Worm (Caenorhabditis elegans) whole organism, L2 larva: ENCODE measurements around the gene ceh-86.
A peak's percentile ranks its signal among the peaks of the same experiment; 100 is the strongest.

Experiments used
- C34F6.9 ChIP-seq: fragments of 150-350 bp; optimal IDR thresholded peaks from 2 replicates; lab custom pipeline; 2014; ENCODE audit warnings: missing biosample characterization, missing genetic modification characterization
- F13H6.1 ChIP-seq: sonication (generic microtip); optimal IDR thresholded peaks from 2 replicates; lab custom pipeline; 2016; ENCODE audit warnings: missing genetic modification characterization, missing compliant biosample characterization
- R02D3.7 ChIP-seq: fragments of 150-350 bp; optimal IDR thresholded peaks from 2 replicates; lab custom pipeline; 2014; ENCODE audit warnings: missing biosample characterization, missing genetic modification characterization
- Y55F3AM.14 ChIP-seq: fragments of 200-800 bp; sonication (Bioruptor generic); optimal IDR thresholded peaks from 2 replicates; lab custom pipeline; 2018; ENCODE audit warnings: mild to moderate bottlenecking, missing genetic modification characterization, missing compliant biosample characterization
- ZK546.5 ChIP-seq: sonication (generic microtip); optimal IDR thresholded peaks from 2 replicates; lab custom pipeline; 2017; ENCODE audit warnings: missing biosample characterization, missing genetic modification characterization
- alr-1 ChIP-seq: fragments of 150-350 bp; optimal IDR thresholded peaks from 2 replicates; lab custom pipeline; 2014; ENCODE audit warnings: missing biosample characterization, missing genetic modification characterization
- aly-2 ChIP-seq: fragments of 150-350 bp; optimal IDR thresholded peaks from 2 replicates; lab custom pipeline; 2014; ENCODE audit warnings: missing biosample characterization, missing genetic modification characterization
- ama-1 ChIP-seq: fragments of 150-350 bp; optimal IDR thresholded peaks from 2 replicates; lab custom pipeline; 2018; ENCODE audit warnings: inconsistent platforms
- blmp-1 ChIP-seq: sonication (generic microtip); optimal IDR thresholded peaks from 2 replicates; lab custom pipeline; 2017; ENCODE audit warnings: missing genetic modification characterization, mild to moderate bottlenecking, missing compliant biosample characterization, antibody characterized with exemption, moderate library complexity; ENCODE audit not compliant: insufficient read depth
- ceh-16 ChIP-seq: fragments of 150-350 bp; optimal IDR thresholded peaks from 2 replicates; lab custom pipeline; 2014; ENCODE audit warnings: missing biosample characterization, missing genetic modification characterization
- ceh-82 ChIP-seq: fragments of 150-350 bp; optimal IDR thresholded peaks from 2 replicates; lab custom pipeline; 2014; ENCODE audit warnings: missing biosample characterization, missing genetic modification characterization
- crh-2 ChIP-seq: sonication (generic microtip); optimal IDR thresholded peaks from 2 replicates; lab custom pipeline; 2017; ENCODE audit warnings: missing biosample characterization, missing genetic modification characterization
- dmd-4 ChIP-seq: sonication (generic microtip); optimal IDR thresholded peaks from 2 replicates; lab custom pipeline; 2017; ENCODE audit warnings: missing biosample characterization, missing genetic modification characterization
- egl-27 ChIP-seq: sonication (generic microtip); optimal IDR thresholded peaks from 3 replicates; lab custom pipeline; 2017; ENCODE audit warnings: missing biosample characterization, missing genetic modification reagents, missing genetic modification characterization
- elt-1 ChIP-seq: fragments of 150-350 bp; optimal IDR thresholded peaks from 2 replicates; lab custom pipeline; 2014; ENCODE audit warnings: missing biosample characterization, missing genetic modification characterization
- elt-3 ChIP-seq: sonication (generic microtip); optimal IDR thresholded peaks from 2 replicates; lab custom pipeline; 2017; ENCODE audit warnings: missing biosample characterization, missing genetic modification characterization
- fos-1 ChIP-seq: fragments of 150-350 bp; optimal IDR thresholded peaks from 2 replicates; lab custom pipeline; 2014; ENCODE audit warnings: missing biosample characterization, missing genetic modification characterization
- gmeb-1 ChIP-seq: fragments of 150-350 bp; optimal IDR thresholded peaks from 2 replicates; lab custom pipeline; 2014; ENCODE audit warnings: missing biosample characterization, missing genetic modification characterization
- lin-13 ChIP-seq: fragments of 150-350 bp; optimal IDR thresholded peaks from 2 replicates; lab custom pipeline; 2014; ENCODE audit warnings: missing biosample characterization, missing genetic modification reagents, missing genetic modification characterization
- lsy-2 ChIP-seq, 2 experiments: fragments of 150-350 bp in 1 of 2; sonication (generic microtip) in 1 of 2; optimal IDR thresholded peaks; 2 replicates each; lab custom pipeline; 2014 to 2017; ENCODE audit warnings: missing biosample characterization in 2 of 2, missing genetic modification characterization in 2 of 2
- mab-5 ChIP-seq: fragments of 150-350 bp; optimal IDR thresholded peaks from 2 replicates; lab custom pipeline; 2014; ENCODE audit warnings: missing biosample characterization, missing genetic modification characterization
- mdl-1 ChIP-seq, 2 experiments: fragments of 150-350 bp in 1 of 2; sonication (generic microtip) in 1 of 2; optimal IDR thresholded peaks; 2 replicates each; lab custom pipeline; 2017; ENCODE audit warnings: missing biosample characterization in 2 of 2, missing genetic modification characterization in 2 of 2
- nhr-10 ChIP-seq: sonication (generic microtip); optimal IDR thresholded peaks from 2 replicates; lab custom pipeline; 2017; ENCODE audit warnings: missing biosample characterization, missing genetic modification characterization
- nhr-12 ChIP-seq: fragments of 150-350 bp; optimal IDR thresholded peaks from 2 replicates; lab custom pipeline; 2014; ENCODE audit warnings: missing biosample characterization, missing genetic modification characterization
- nhr-129 ChIP-seq: fragments of 150-350 bp; optimal IDR thresholded peaks from 2 replicates; lab custom pipeline; 2014; ENCODE audit warnings: missing biosample characterization, missing genetic modification characterization
- nhr-21 ChIP-seq: fragments of 150-350 bp; optimal IDR thresholded peaks from 2 replicates; lab custom pipeline; 2014; ENCODE audit warnings: missing biosample characterization, missing genetic modification characterization
- nhr-23 ChIP-seq: fragments of 150-350 bp; optimal IDR thresholded peaks from 2 replicates; lab custom pipeline; 2014; ENCODE audit warnings: missing biosample characterization, missing genetic modification reagents, missing genetic modification characterization
- nhr-237 ChIP-seq: fragments of 150-350 bp; optimal IDR thresholded peaks from 2 replicates; lab custom pipeline; 2014; ENCODE audit warnings: missing biosample characterization, missing genetic modification characterization
- nhr-25 ChIP-seq: fragments of 150-350 bp; sonication (generic microtip); optimal IDR thresholded peaks from 3 replicates; lab custom pipeline; 2014; ENCODE audit warnings: missing biosample characterization, missing genetic modification characterization
- nhr-6 ChIP-seq: fragments of 150-350 bp; optimal IDR thresholded peaks from 2 replicates; lab custom pipeline; 2014; ENCODE audit warnings: missing biosample characterization, missing genetic modification characterization
- nhr-77 ChIP-seq: fragments of 150-350 bp; optimal IDR thresholded peaks from 2 replicates; lab custom pipeline; 2014; ENCODE audit warnings: missing biosample characterization, missing genetic modification characterization
- sem-4 ChIP-seq: fragments of 150-350 bp; optimal IDR thresholded peaks from 2 replicates; lab custom pipeline; 2014; ENCODE audit warnings: missing biosample characterization, missing genetic modification reagents, missing genetic modification characterization
- skn-1 ChIP-seq: sonication (generic microtip); optimal IDR thresholded peaks from 2 replicates; lab custom pipeline; 2017; ENCODE audit warnings: missing biosample characterization, missing genetic modification characterization
- sma-3 ChIP-seq: sonication (generic microtip); optimal IDR thresholded peaks from 2 replicates; lab custom pipeline; 2016; ENCODE audit warnings: missing genetic modification reagents, missing genetic modification characterization, missing compliant biosample characterization
- unc-62 ChIP-seq: fragments of 150-350 bp; optimal IDR thresholded peaks from 2 replicates; lab custom pipeline; 2014; ENCODE audit warnings: missing biosample characterization, missing genetic modification reagents, missing genetic modification characterization
- zag-1 ChIP-seq: fragments of 150-350 bp; optimal IDR thresholded peaks from 2 replicates; lab custom pipeline; 2014; ENCODE audit warnings: missing biosample characterization, missing genetic modification characterization
- ztf-1 ChIP-seq: fragments of 200-800 bp; sonication (Bioruptor generic); conservative IDR thresholded peaks from 2 replicates; pipeline ENCODE4 v1.3.6; 2022; ENCODE audit warnings: missing genetic modification characterization, missing compliant biosample characterization
- ztf-11 ChIP-seq: sonication (generic microtip); optimal IDR thresholded peaks from 2 replicates; lab custom pipeline; 2017; ENCODE audit warnings: missing biosample characterization, missing genetic modification characterization
- ztf-4 ChIP-seq: fragments of 150-350 bp; optimal IDR thresholded peaks from 2 replicates; lab custom pipeline; 2014; ENCODE audit warnings: missing biosample characterization, missing genetic modification characterization

Gene ceh-86

DNA sequence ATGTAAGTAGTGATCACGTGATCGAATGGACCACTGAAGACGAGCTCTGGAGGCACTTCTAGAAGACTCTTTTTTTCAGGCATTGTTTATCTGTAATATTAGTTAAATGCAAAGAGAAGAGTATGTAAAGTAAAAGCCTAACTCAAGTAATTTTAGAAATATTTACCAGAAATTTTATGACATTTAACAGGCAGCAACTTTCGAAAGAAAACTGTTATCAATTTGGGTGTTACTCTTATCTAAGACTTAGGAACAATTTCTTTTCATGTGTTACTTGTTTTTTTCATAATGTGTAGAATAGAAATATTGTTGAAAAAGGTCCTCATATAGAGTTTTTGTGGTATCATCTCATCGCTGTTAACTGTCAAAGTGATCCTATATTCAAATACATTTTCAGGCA is 14.0 kb downstream of the ceh-86 start, which contains the start of the genes F42G2.5 and F42G2.7:
F42G2.5 (minus strand) TSS at position 101 of the 400 bp plus-strand sequence.
F42G2.7 (plus strand) TSS at position 270 of the 400 bp plus-strand sequence.
- TF ChIP-seq elt-1 (tag; lab: Kevin White, UChicago), result no peak
- TF ChIP-seq fos-1 (tag; lab: Kevin White, UChicago), result peak; percentile 32
- peak; percentile 5 for TF ChIP-seq gmeb-1 (tag; lab: Kevin White, UChicago)
- TF ChIP-seq nhr-21, result no peak
- TF ChIP-seq Y55F3AM.14 (GFP tag; lab: Kevin White, UChicago), result no peak
- TF ChIP-seq, all 48 proteins: peak for 2

DNA sequence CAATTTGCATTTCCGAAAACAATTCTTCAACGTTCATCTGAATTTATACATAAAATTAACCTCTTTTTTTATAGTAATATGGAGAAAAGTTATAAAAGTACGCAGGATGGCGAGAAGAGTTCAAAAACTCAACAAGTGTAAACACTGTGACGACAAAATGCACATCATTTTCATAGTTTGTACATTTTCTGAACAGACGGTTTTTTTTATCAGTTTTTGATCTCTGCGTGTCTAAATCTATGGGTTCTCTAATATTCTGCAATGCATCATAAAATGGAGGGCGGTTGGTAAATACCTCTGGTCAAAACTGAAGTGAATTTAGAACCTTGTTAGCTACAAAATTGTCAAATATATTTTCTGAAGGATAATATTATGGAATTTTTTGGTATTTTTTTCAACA is 16.4 kb downstream of the ceh-86 start, which contains the start of gene fbxa-4:
fbxa-4 (minus strand) TSS at position 93 of the 400 bp plus-strand sequence.
- TF ChIP-seq nhr-6 (tag; lab: Kevin White, UChicago) (no peak), gmeb-1 (tag; lab: Kevin White, UChicago) (peak; percentile 6), ama-1 (no peak), blmp-1 (tag; lab: Kevin White, UChicago) (no peak), dmd-4 (no peak), fos-1 (tag; lab: Kevin White, UChicago) (peak; percentile 37), nhr-10 (tag; lab: Kevin White, UChicago) (no peak), nhr-25 (tag; lab: Kevin White, UChicago) (no peak), crh-2 (peak; percentile 5), elt-3 (tag; lab: Kevin White, UChicago) (no peak), aly-2 (tag; lab: Kevin White, UChicago) (no peak), alr-1 (tag; lab: Kevin White, UChicago) (no peak), mdl-1 (tag; optimal IDR thresholded peaks at IDR 0.05; lab: Kevin White, UChicago) (no peak)

DNA sequence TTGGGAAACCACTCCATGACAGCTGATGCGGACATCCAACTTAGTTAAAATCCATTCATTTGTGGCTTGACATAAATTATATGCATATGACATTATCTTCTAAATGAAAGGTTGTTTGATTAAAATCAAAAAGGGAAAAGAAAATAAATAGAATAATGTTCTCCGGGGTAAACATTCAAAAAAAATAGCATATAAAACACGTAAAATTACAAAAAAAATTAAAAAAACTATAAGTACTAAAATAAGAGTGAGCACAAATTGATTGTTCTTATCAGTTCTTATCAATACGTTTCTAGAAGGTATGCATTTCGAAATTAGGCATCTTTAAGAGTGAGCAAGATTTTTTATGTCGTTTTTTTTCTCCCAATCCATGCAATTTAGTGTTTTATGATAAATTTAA is 19.2 kb downstream of the ceh-86 start, which contains the start of gene fbxa-182:
fbxa-182 (minus strand) TSS at position 101 of the 400 bp plus-strand sequence.
- no peak for TF ChIP-seq R02D3.7 (tag; lab: Kevin White, UChicago)
- no peak for TF ChIP-seq elt-1 (tag; lab: Kevin White, UChicago)
- no peak for TF ChIP-seq elt-3 (tag; lab: Kevin White, UChicago)
- TF ChIP-seq mdl-1 (tag; optimal IDR thresholded peaks at IDR 0.05; lab: Kevin White, UChicago), result no peak
- no peak for TF ChIP-seq nhr-23 (tag; lab: Kevin White, UChicago)
- no peak for TF ChIP-seq dmd-4
- no peak for TF ChIP-seq ztf-4 (tag; lab: Kevin White, UChicago)
- TF ChIP-seq ztf-1 (GFP tag; lab: Robert Waterston, UW), result no peak
- no peak for TF ChIP-seq ZK546.5
- TF ChIP-seq unc-62, result no peak
- TF ChIP-seq ztf-11 (tag; lab: Kevin White, UChicago), result no peak
- TF ChIP-seq, all 48 proteins: peak for 0

DNA sequence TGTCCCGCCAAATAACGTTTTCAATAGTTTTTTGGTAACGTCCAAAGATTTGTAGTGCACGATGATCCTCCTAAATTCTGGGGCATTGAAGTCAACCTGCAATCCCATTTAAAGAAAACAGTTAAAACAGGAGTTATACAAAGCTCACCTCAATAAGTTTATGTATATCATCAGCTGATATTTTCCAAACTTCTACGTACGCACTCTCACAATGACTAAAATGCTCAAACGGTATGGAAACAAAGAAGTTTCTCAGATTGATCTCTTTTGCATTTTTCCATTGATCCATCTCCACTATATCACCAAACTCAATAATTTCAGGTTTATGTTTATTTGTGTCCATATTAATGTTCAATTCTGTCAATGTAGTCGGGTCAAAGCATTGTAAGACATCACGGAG is 20.3 kb downstream of the ceh-86 start:
- no peak for TF ChIP-seq mab-5 (tag; lab: Kevin White, UChicago)
- no peak for TF ChIP-seq nhr-77 (tag; lab: Kevin White, UChicago)
- TF ChIP-seq Y55F3AM.14 (GFP tag; lab: Kevin White, UChicago), result no peak
- no peak for TF ChIP-seq ztf-11 (tag; lab: Kevin White, UChicago)
- no peak for TF ChIP-seq ztf-1 (GFP tag; lab: Robert Waterston, UW)
- TF ChIP-seq nhr-21, result no peak
- TF ChIP-seq skn-1 (tag; lab: Kevin White, UChicago), result no peak
- no peak for TF ChIP-seq lsy-2 (tag; optimal IDR thresholded peaks at IDR 0.05; lab: Kevin White, UChicago)
- TF ChIP-seq zag-1 (tag; lab: Kevin White, UChicago), result no peak
- TF ChIP-seq sma-3 (GFP tag; lab: Kevin White, UChicago), result no peak
- no peak for TF ChIP-seq C34F6.9 (tag; lab: Kevin White, UChicago)
- no peak for TF ChIP-seq F13H6.1 (tag; lab: Kevin White, UChicago)
- TF ChIP-seq unc-62, result no peak
- TF ChIP-seq lin-13, result no peak
- no peak for TF ChIP-seq ztf-4 (tag; lab: Kevin White, UChicago)

DNA sequence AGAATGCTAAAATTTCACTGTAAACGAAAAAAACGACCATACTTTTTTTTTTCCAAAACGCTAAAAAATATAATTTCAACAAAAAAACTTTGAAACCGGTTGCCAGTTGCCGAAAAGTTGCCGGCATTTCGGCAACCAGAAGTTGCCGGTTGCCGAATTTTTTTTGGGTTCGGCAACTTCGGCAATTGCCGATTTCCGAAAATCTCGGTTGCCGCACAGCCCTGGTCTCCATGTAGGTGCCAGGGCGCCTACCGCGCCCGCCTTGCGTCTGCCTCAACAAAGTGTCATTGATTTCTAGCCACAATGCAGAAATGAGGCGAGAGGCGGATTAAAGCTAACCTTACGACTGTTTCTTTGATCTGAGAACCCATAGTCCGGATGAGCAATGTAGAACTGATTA is 20.8 kb downstream of the ceh-86 start:
- TF ChIP-seq nhr-237 (tag; lab: Kevin White, UChicago) (no peak), crh-2 (no peak), C34F6.9 (tag; lab: Kevin White, UChicago) (no peak), sem-4 (tag; lab: Kevin White, UChicago) (no peak), nhr-12 (tag; lab: Kevin White, UChicago) (no peak), egl-27 (tag; lab: Kevin White, UChicago) (no peak), ceh-82 (tag; lab: Kevin White, UChicago) (no peak), mdl-1 (tag; optimal IDR thresholded peaks at IDR 0.05; lab: Kevin White, UChicago) (no peak), fos-1 (tag; lab: Kevin White, UChicago) (no peak), elt-3 (tag; lab: Kevin White, UChicago) (no peak), elt-1 (tag; lab: Kevin White, UChicago) (no peak), nhr-21 (no peak), mab-5 (tag; lab: Kevin White, UChicago) (no peak), ceh-16 (no peak), nhr-129 (tag; lab: Kevin White, UChicago) (no peak)
